Fruit fly (Drosophila melanogaster) whole organism, embryonic: Measurements from ENCODE around the gene Ythdc1.
A peak's percentile ranks its signal among the peaks of the same experiment; 100 is the strongest.

ENCODE experiments used
- ATbp ChIP-seq: fragments of 200-800 bp; sonication (Bioruptor generic); optimal IDR thresholded peaks from 2 replicates; lab custom pipeline; 2017; ENCODE audit warnings: missing biosample characterization, mild to moderate bottlenecking, missing genetic modification characterization, missing genetic modification reagents
- Aef1 ChIP-seq: fragments of 200-800 bp; sonication (Bioruptor generic); IDR thresholded peaks from 3 replicates; pipeline ENCODE4 v1.3.6; 2022; ENCODE audit warnings: missing biosample characterization, missing genetic modification characterization
- CG10431 ChIP-seq: fragments of 200-800 bp; sonication (Bioruptor generic); optimal IDR thresholded peaks from 3 replicates; lab custom pipeline; 2018; ENCODE audit warnings: missing biosample characterization, mild to moderate bottlenecking, missing genetic modification characterization
- CG11398 ChIP-seq: fragments of 200-800 bp; sonication (Bioruptor generic); optimal IDR thresholded peaks from 2 replicates; lab custom pipeline; 2016; ENCODE audit warnings: missing biosample characterization, missing genetic modification characterization
- CG12155 ChIP-seq: fragments of 200-800 bp; sonication (Bioruptor generic); optimal IDR thresholded peaks from 3 replicates; lab custom pipeline; 2016; ENCODE audit warnings: missing biosample characterization, missing genetic modification characterization
- CG14014 ChIP-seq: fragments of 200-800 bp; sonication (Bioruptor generic); IDR thresholded peaks from 2 replicates; pipeline ENCODE4 v1.3.6; 2022; ENCODE audit warnings: missing biosample characterization, missing genetic modification characterization
- CG1529 ChIP-seq: fragments of 200-800 bp; sonication (Bioruptor generic); optimal IDR thresholded peaks from 3 replicates; lab custom pipeline; 2018; ENCODE audit warnings: missing biosample characterization, missing genetic modification characterization
- CG15479 ChIP-seq: fragments of 200-800 bp; sonication (Bioruptor generic); optimal IDR thresholded peaks from 3 replicates; lab custom pipeline; 2019; ENCODE audit warnings: missing biosample characterization, mild to moderate bottlenecking, missing genetic modification characterization, moderate library complexity
- CG15601 ChIP-seq: fragments of 200-800 bp; sonication (Bioruptor generic); optimal IDR thresholded peaks from 3 replicates; lab custom pipeline; 2019; ENCODE audit warnings: missing biosample characterization, mild to moderate bottlenecking, missing genetic modification characterization, moderate library complexity
- CG16815 ChIP-seq: fragments of 200-800 bp; sonication (Bioruptor generic); optimal IDR thresholded peaks from 3 replicates; lab custom pipeline; 2017; ENCODE audit warnings: missing biosample characterization, mild to moderate bottlenecking, missing genetic modification characterization
- CG17612 ChIP-seq: fragments of 200-800 bp; sonication (Bioruptor generic); IDR thresholded peaks from 2 replicates; pipeline ENCODE4 v1.3.6; 2022; ENCODE audit warnings: missing biosample characterization, missing genetic modification characterization
- CG17912 ChIP-seq: fragments of 200-800 bp; sonication (Bioruptor generic); optimal IDR thresholded peaks from 2 replicates; lab custom pipeline; 2018; ENCODE audit warnings: missing biosample characterization, mild to moderate bottlenecking, missing genetic modification characterization
- CG1792 ChIP-seq: fragments of 200-800 bp; sonication (Bioruptor generic); optimal IDR thresholded peaks from 2 replicates; lab custom pipeline; 2016; ENCODE audit warnings: missing biosample characterization, missing genetic modification characterization
- CG2202 ChIP-seq: fragments of 200-800 bp; sonication (Bioruptor generic); optimal IDR thresholded peaks from 2 replicates; lab custom pipeline; 2018; ENCODE audit warnings: missing biosample characterization, mild to moderate bottlenecking, missing genetic modification characterization
- CG33213 ChIP-seq: fragments of 200-800 bp; sonication (Bioruptor generic); optimal IDR thresholded peaks from 3 replicates; lab custom pipeline; 2016; ENCODE audit warnings: missing biosample characterization, missing genetic modification characterization
- CG3847 ChIP-seq: fragments of 200-800 bp; sonication (Bioruptor generic); IDR thresholded peaks from 2 replicates; pipeline ENCODE4 v1.3.6; 2022; ENCODE audit warnings: missing biosample characterization, missing genetic modification characterization
- CG4282 ChIP-seq: fragments of 200-800 bp; sonication (Bioruptor generic); optimal IDR thresholded peaks from 2 replicates; lab custom pipeline; 2016; ENCODE audit warnings: missing biosample characterization, missing genetic modification characterization
- CG4328 ChIP-seq: fragments of 200-800 bp; sonication (Bioruptor generic); optimal IDR thresholded peaks from 3 replicates; lab custom pipeline; 2017; ENCODE audit warnings: missing biosample characterization, missing genetic modification reagents, missing genetic modification characterization
- CG6683 ChIP-seq: fragments of 200-800 bp; sonication (Bioruptor generic); optimal IDR thresholded peaks from 2 replicates; lab custom pipeline; 2017; ENCODE audit warnings: missing biosample characterization, mild to moderate bottlenecking, missing genetic modification characterization, missing genetic modification reagents
- CG8478 ChIP-seq: fragments of >200 bp; optimal IDR thresholded peaks from 2 replicates; lab custom pipeline; 2018
- CG8924 ChIP-seq: fragments of 200-800 bp; optimal IDR thresholded peaks from 3 replicates; lab custom pipeline; 2019; ENCODE audit warnings: missing biosample characterization, mild to moderate bottlenecking, missing genetic modification characterization, moderate library complexity
- CG9797 ChIP-seq: fragments of 200-800 bp; sonication (Bioruptor generic); optimal IDR thresholded peaks from 3 replicates; lab custom pipeline; 2018; ENCODE audit warnings: missing biosample characterization, mild to moderate bottlenecking, missing genetic modification characterization
- Dek ChIP-seq: fragments of 200-800 bp; sonication (Bioruptor generic); optimal IDR thresholded peaks from 3 replicates; lab custom pipeline; 2019; ENCODE audit warnings: missing biosample characterization, mild to moderate bottlenecking, missing genetic modification characterization, moderate library complexity
- Dref ChIP-seq: fragments of 200-800 bp; sonication (Bioruptor generic); IDR thresholded peaks from 2 replicates; pipeline ENCODE4 v1.3.6; 2022; ENCODE audit warnings: missing biosample characterization, missing genetic modification characterization
- Elba2 ChIP-seq: fragments of 200-800 bp; sonication (Bioruptor generic); optimal IDR thresholded peaks from 3 replicates; lab custom pipeline; 2016; ENCODE audit warnings: missing biosample characterization, missing genetic modification characterization
- Med ChIP-seq: fragments of 200-800 bp; sonication (Bioruptor generic); peaks from one replicate; lab custom pipeline; 2016; ENCODE audit warnings: missing biosample characterization, missing genetic modification characterization, mild to moderate bottlenecking, inconsistent platforms, moderate library complexity
- Mes4 ChIP-seq: fragments of 200-800 bp; sonication (Bioruptor generic); optimal IDR thresholded peaks from 2 replicates; lab custom pipeline; 2016; ENCODE audit warnings: missing biosample characterization, missing genetic modification characterization
- Poxn ChIP-seq: fragments of 200-800 bp; sonication (Bioruptor generic); IDR thresholded peaks from 2 replicates; pipeline ENCODE4 v1.3.6; 2022; ENCODE audit warnings: missing biosample characterization, missing genetic modification characterization
- Six4 ChIP-seq: fragments of 200-800 bp; sonication (Bioruptor generic); optimal IDR thresholded peaks from 2 replicates; lab custom pipeline; 2016; ENCODE audit warnings: missing biosample characterization, missing genetic modification characterization
- az2 ChIP-seq: fragments of 200-800 bp; sonication (Bioruptor generic); optimal IDR thresholded peaks from 3 replicates; lab custom pipeline; 2016; ENCODE audit warnings: missing biosample characterization, missing genetic modification characterization
- chinmo ChIP-seq: fragments of 200-800 bp; sonication (Bioruptor generic); IDR thresholded peaks from 4 replicates; pipeline ENCODE4 v1.3.6; 2022; ENCODE audit warnings: missing biosample characterization, missing genetic modification characterization; ENCODE audit not compliant: partially characterized antibody
- crc ChIP-seq: fragments of 200-800 bp; sonication (Bioruptor generic); optimal IDR thresholded peaks from 2 replicates; lab custom pipeline; 2016; ENCODE audit warnings: missing biosample characterization, missing genetic modification characterization
- crol ChIP-seq: fragments of 200-800 bp; sonication (Bioruptor generic); IDR thresholded peaks from 2 replicates; pipeline ENCODE4 v1.3.6; 2022; ENCODE audit warnings: missing biosample characterization, missing genetic modification characterization
- cwo ChIP-seq: fragments of 200-800 bp; sonication (Bioruptor generic); optimal IDR thresholded peaks from 3 replicates; lab custom pipeline; 2017; ENCODE audit warnings: missing biosample characterization, missing genetic modification characterization, mild to moderate bottlenecking, moderate library complexity, missing genetic modification reagents
- dm ChIP-seq: fragments of 200-800 bp; sonication (Bioruptor generic); optimal IDR thresholded peaks from 3 replicates; lab custom pipeline; 2016; ENCODE audit warnings: missing biosample characterization, missing genetic modification characterization
- ewg ChIP-seq: fragments of 200-800 bp; sonication (Bioruptor generic); optimal IDR thresholded peaks from 3 replicates; lab custom pipeline; 2017; ENCODE audit warnings: mild to moderate bottlenecking, missing biosample characterization, missing genetic modification reagents, missing genetic modification characterization
- gce ChIP-seq: fragments of 200-800 bp; sonication (Bioruptor generic); IDR thresholded peaks from 3 replicates; pipeline ENCODE4 v1.3.6; 2022; ENCODE audit warnings: missing biosample characterization, missing genetic modification characterization
- gem ChIP-seq: fragments of 200-800 bp; sonication (Bioruptor generic); optimal IDR thresholded peaks from 2 replicates; lab custom pipeline; 2019; ENCODE audit warnings: missing biosample characterization, mild to moderate bottlenecking, missing genetic modification characterization, moderate library complexity
- hkb ChIP-seq, 2 experiments: fragments of 200-800 bp in 1 of 2; fragments of >200 bp in 1 of 2; sonication (Bioruptor generic) in 1 of 2; IDR thresholded peaks in 1 of 2; optimal IDR thresholded peaks in 1 of 2; 2 replicates each; pipeline versions ENCODE4 v1.3.6 to Lab custom; 2017 to 2022; ENCODE audit warnings: missing biosample characterization in 1 of 2, missing genetic modification characterization in 1 of 2
- mld ChIP-seq: fragments of 200-800 bp; sonication (Bioruptor generic); IDR thresholded peaks from 3 replicates; pipeline ENCODE4 v1.3.6; 2022; ENCODE audit warnings: missing biosample characterization, missing genetic modification characterization; ENCODE audit not compliant: partially characterized antibody
- nau ChIP-seq: fragments of 200-800 bp; sonication (Bioruptor generic); optimal IDR thresholded peaks from 3 replicates; lab custom pipeline; 2017; ENCODE audit warnings: missing biosample characterization, mild to moderate bottlenecking, missing genetic modification characterization, missing genetic modification reagents
- oc ChIP-seq: fragments of 200-800 bp; sonication (Bioruptor generic); optimal IDR thresholded peaks from 2 replicates; lab custom pipeline; 2018; ENCODE audit warnings: missing biosample characterization, mild to moderate bottlenecking, missing genetic modification characterization, moderate library complexity
- otp ChIP-seq: fragments of 200-800 bp; sonication (Bioruptor generic); IDR thresholded peaks from 3 replicates; pipeline ENCODE4, ENCODE4 v1.3.6; 2022; ENCODE audit warnings: missing biosample characterization, missing genetic modification characterization
- pan ChIP-seq, 4 experiments: fragments of >200 bp in 3 of 4; fragments of 200-800 bp in 1 of 4; sonication (Bioruptor generic) in 1 of 4; optimal IDR thresholded peaks in 3 of 4; IDR thresholded peaks in 1 of 4; 2 replicates each; pipeline versions ENCODE4 v1.3.6 to Lab custom; 2017 to 2022; ENCODE audit warnings: missing biosample characterization in 2 of 4, missing genetic modification characterization in 2 of 4, mixed read lengths in 1 of 4
- slp2 ChIP-seq: fragments of 200-800 bp; sonication (Bioruptor generic); optimal IDR thresholded peaks from 2 replicates; lab custom pipeline; 2016; ENCODE audit warnings: missing biosample characterization, missing genetic modification characterization
- stc ChIP-seq: fragments of 200-800 bp; sonication (Bioruptor generic); IDR thresholded peaks from 2 replicates; pipeline ENCODE4 v1.3.6; 2022; ENCODE audit warnings: missing biosample characterization, missing genetic modification characterization
- trem ChIP-seq: fragments of 200-800 bp; optimal IDR thresholded peaks from 3 replicates; lab custom pipeline; 2019; ENCODE audit warnings: missing biosample characterization, mild to moderate bottlenecking, missing genetic modification characterization, moderate library complexity
- trh ChIP-seq: fragments of 200-800 bp; sonication (Bioruptor generic); optimal IDR thresholded peaks from 2 replicates; lab custom pipeline; 2016; ENCODE audit warnings: missing biosample characterization, missing genetic modification characterization
- tx ChIP-seq: fragments of 200-800 bp; sonication (Bioruptor generic); optimal IDR thresholded peaks from 2 replicates; lab custom pipeline; 2016; ENCODE audit warnings: missing biosample characterization, missing genetic modification characterization
- unpg ChIP-seq: fragments of 200-800 bp; sonication (Bioruptor generic); optimal IDR thresholded peaks from 3 replicates; lab custom pipeline; 2018; ENCODE audit warnings: missing biosample characterization, mild to moderate bottlenecking, missing genetic modification characterization, moderate library complexity
- vvl ChIP-seq: fragments of 200-800 bp; sonication (Bioruptor generic); IDR thresholded peaks from 2 replicates; pipeline ENCODE4 v1.3.6; 2022; ENCODE audit warnings: missing biosample characterization, missing genetic modification characterization
- yki ChIP-seq: fragments of >200 bp; optimal IDR thresholded peaks from 3 replicates; lab custom pipeline; 2018

The Ythdc1 gene

dm6 chr3L:3389666-3390059 is 15.7 kb upstream of the Ythdc1 start (continued):
- TF ChIP-seq CG8924 (tag; lab: Kevin White, UChicago), result peak; percentile 18
- TF ChIP-seq gce (GFP tag; lab: Robert Waterston, UW), result no peak
- TF ChIP-seq crc, result no peak
- TF ChIP-seq CG3847 (GFP tag; lab: Robert Waterston, UW), result no peak
- TF ChIP-seq CG4328 (GFP tag; lab: Kevin White, UChicago), result no peak
- TF ChIP-seq CG15479, result no peak
- peak; percentile 1 for TF ChIP-seq az2 (GFP tag; lab: Kevin White, UChicago)
- TF ChIP-seq Six4, result no peak
- peak; percentile 58 for TF ChIP-seq Med (GFP tag; lab: Kevin White, UChicago)
- TF ChIP-seq ATbp (GFP tag; lab: Kevin White, UChicago), result peak; percentile 32
- no peak for TF ChIP-seq CG4282
- no peak for TF ChIP-seq Elba2 (GFP tag; lab: Kevin White, UChicago)
- no peak for TF ChIP-seq CG11398 (GFP tag; lab: Kevin White, UChicago)
- TF ChIP-seq CG16815 (GFP tag; lab: Kevin White, UChicago), result no peak
- TF ChIP-seq CG10431, result no peak
- no peak for TF ChIP-seq CG17612 (GFP tag; lab: Robert Waterston, UW)
- no peak for TF ChIP-seq crol (GFP tag; lab: Robert Waterston, UW)
- no peak; the same call in 1 of the 3 replicates for TF ChIP-seq Aef1
- TF ChIP-seq hkb (optimal IDR thresholded peaks at IDR 0.05; lab: Kevin White, UChicago), result no peak
- TF ChIP-seq hkb (GFP tag; IDR thresholded peaks at IDR 0.05; lab: Robert Waterston, UW), result peak; percentile 53
- TF ChIP-seq cwo (GFP tag; lab: Kevin White, UChicago), result no peak
- no peak for TF ChIP-seq CG17912 (GFP tag; lab: Kevin White, UChicago)
- no peak for TF ChIP-seq CG8478 (lab: Kevin White, UChicago)
- TF ChIP-seq nau (GFP tag; lab: Kevin White, UChicago), result peak; percentile 32
- TF ChIP-seq Mes4 (GFP tag; lab: Kevin White, UChicago), result no peak
- TF ChIP-seq chinmo (GFP tag; lab: Robert Waterston, UW), result no peak
- peak; percentile 40 for TF ChIP-seq vvl
- no peak for TF ChIP-seq Dref (GFP tag; lab: Robert Waterston, UW)
- no peak for TF ChIP-seq CG14014 (GFP tag; lab: Robert Waterston, UW)
- no peak for TF ChIP-seq slp2 (GFP tag; lab: Kevin White, UChicago)
- peak; percentile 34 for TF ChIP-seq unpg (GFP tag; lab: Kevin White, UChicago)
- TF ChIP-seq CG6683, result no peak
- peak; percentile 47 for TF ChIP-seq CG33213
- peak; percentile 22 for TF ChIP-seq trem (tag; lab: Kevin White, UChicago)
- no peak for TF ChIP-seq trh (GFP tag; lab: Kevin White, UChicago)
- TF ChIP-seq oc (tag; lab: Kevin White, UChicago), result no peak
- no peak for TF ChIP-seq ewg
- no peak for TF ChIP-seq mld (GFP tag; lab: Robert Waterston, UW)
- TF ChIP-seq CG1792 (GFP tag; lab: Kevin White, UChicago), result no peak
- TF ChIP-seq yki (lab: Kevin White, UChicago), result no peak
- no peak for TF ChIP-seq CG1529 (GFP tag; lab: Kevin White, UChicago)
- TF ChIP-seq CG9797, result no peak
- TF ChIP-seq CG2202, result no peak
- peak; percentile 72 for TF ChIP-seq gem
- TF ChIP-seq Dek, result no peak
- peak; percentile 68 for TF ChIP-seq stc (GFP tag; lab: Robert Waterston, UW)
- no peak for TF ChIP-seq otp (GFP tag; lab: Robert Waterston, UW)
- TF ChIP-seq CG12155 (GFP tag; lab: Kevin White, UChicago), result no peak
- no peak for TF ChIP-seq dm (GFP tag; lab: Kevin White, UChicago)
- TF ChIP-seq Poxn (GFP tag; lab: Robert Waterston, UW), result no peak
- no peak for TF ChIP-seq pan (optimal IDR thresholded peaks at IDR 0.05; lab: Kevin White, UChicago)
- peak in 1 of 2 experiments; percentile 55 for TF ChIP-seq pan (GFP tag; optimal IDR thresholded peaks at IDR 0.05 in 1 of 2, IDR thresholded peaks at IDR 0.05 in 1 of 2)
- no peak for TF ChIP-seq CG15601
- no peak for TF ChIP-seq tx (GFP tag; lab: Kevin White, UChicago)
